Worm (Caenorhabditis elegans) whole organism, L1 larva: ENCODE results near the gene sip-1.

ENCODE experiments used
- C16A3.4 ChIP-seq: fragments of 150-350 bp; optimal IDR thresholded peaks from 2 replicates; lab custom pipeline; 2014; ENCODE audit warnings: missing biosample characterization, missing genetic modification characterization
- C34B4.2 ChIP-seq: sonication (generic microtip); optimal IDR thresholded peaks from 2 replicates; lab custom pipeline; 2017; ENCODE audit warnings: mild to moderate bottlenecking, missing genetic modification characterization, missing compliant biosample characterization
- F16B12.6 ChIP-seq: fragments of 150-350 bp; optimal IDR thresholded peaks from 2 replicates; lab custom pipeline; 2014; ENCODE audit warnings: missing biosample characterization, missing genetic modification characterization
- Y116A8C.19 ChIP-seq: sonication (generic microtip); optimal IDR thresholded peaks from 2 replicates; lab custom pipeline; 2016; ENCODE audit warnings: missing compliant biosample characterization, missing genetic modification characterization, borderline replicate concordance
- aha-1 ChIP-seq: fragments of 150-350 bp; optimal IDR thresholded peaks from 2 replicates; lab custom pipeline; 2014; ENCODE audit warnings: missing biosample characterization, missing genetic modification characterization
- alr-1 ChIP-seq: fragments of 200-800 bp; sonication (Bioruptor generic); optimal IDR thresholded peaks from 2 replicates; lab custom pipeline; 2018; ENCODE audit warnings: borderline replicate concordance, mild to moderate bottlenecking, missing genetic modification characterization, missing compliant biosample characterization
- ama-1 ChIP-seq: fragments of 150-350 bp; optimal IDR thresholded peaks from 2 replicates; lab custom pipeline; 2014
- ceh-8 ChIP-seq: fragments of 200-800 bp; sonication (Bioruptor generic); optimal IDR thresholded peaks from 2 replicates; lab custom pipeline; 2018; ENCODE audit warnings: mild to moderate bottlenecking, missing genetic modification characterization, moderate library complexity, missing compliant biosample characterization
- ces-1 ChIP-seq: fragments of 150-350 bp; optimal IDR thresholded peaks from 2 replicates; lab custom pipeline; 2014; ENCODE audit warnings: missing biosample characterization, missing genetic modification reagents, missing genetic modification characterization
- dpl-1 ChIP-seq, 3 experiments: fragments of 150-350 bp in 2 of 3; sonication (generic microtip) in 1 of 3; optimal IDR thresholded peaks; 2 replicates each; lab custom pipeline; 2014 to 2017; ENCODE audit warnings: missing biosample characterization in 3 of 3, missing genetic modification characterization in 3 of 3, missing genetic modification reagents in 3 of 3
- dsc-1 ChIP-seq: sonication (generic microtip); optimal IDR thresholded peaks from 2 replicates; lab custom pipeline; 2016; ENCODE audit warnings: mild to moderate bottlenecking, missing genetic modification characterization, missing compliant biosample characterization
- efl-1 ChIP-seq, 4 experiments: fragments of 150-350 bp; optimal IDR thresholded peaks in 3 of 4; peaks in 1 of 4; 1 replicate in 1 of 4; 2 replicates in 3 of 4; lab custom pipeline; 2014; ENCODE audit warnings: missing biosample characterization in 2 of 4, missing genetic modification characterization in 2 of 4, missing genetic modification reagents in 2 of 4
- efl-3 ChIP-seq: fragments of 200-800 bp; sonication (Bioruptor generic); optimal IDR thresholded peaks from 2 replicates; lab custom pipeline; 2018; ENCODE audit warnings: mild to moderate bottlenecking, missing genetic modification characterization, missing compliant biosample characterization
- egl-13 ChIP-seq: sonication (generic microtip); optimal IDR thresholded peaks from 2 replicates; lab custom pipeline; 2016; ENCODE audit warnings: missing genotype, missing genetic modification reagents, missing genetic modification characterization, missing compliant biosample characterization
- elt-3 ChIP-seq, 6 experiments: fragments of 150-350 bp in 1 of 6; sonication (generic microtip); optimal IDR thresholded peaks; 2 replicates each; lab custom pipeline; 2017 to 2018; ENCODE audit warnings: missing biosample characterization in 6 of 6, missing genetic modification characterization in 6 of 6, inconsistent platforms in 1 of 6
- ets-5 ChIP-seq: fragments of 200-800 bp; sonication (Bioruptor generic); IDR thresholded peaks from 2 replicates; pipeline ENCODE4 v1.3.6; 2022; ENCODE audit warnings: missing genetic modification characterization, missing compliant biosample characterization
- fkh-4 ChIP-seq: sonication (generic microtip); optimal IDR thresholded peaks from 2 replicates; lab custom pipeline; 2016; ENCODE audit warnings: missing compliant biosample characterization, missing genetic modification characterization, borderline replicate concordance
- grh-1 ChIP-seq: fragments of 200-800 bp; sonication (Bioruptor generic); IDR thresholded peaks from 2 replicates; pipeline ENCODE4 v1.3.6; 2022; ENCODE audit warnings: missing genetic modification reagents, missing genetic modification characterization, missing compliant biosample characterization
- hpl-2 ChIP-seq: fragments of 150-350 bp; optimal IDR thresholded peaks from 2 replicates; lab custom pipeline; 2014; ENCODE audit warnings: missing biosample characterization, missing genetic modification reagents, missing genetic modification characterization
- isw-1 ChIP-seq: fragments of 200-800 bp; sonication (Bioruptor generic); IDR thresholded peaks from 2 replicates; pipeline ENCODE4 v1.3.6; 2022; ENCODE audit warnings: missing genetic modification characterization, missing compliant biosample characterization
- jun-1 ChIP-seq: fragments of 150-350 bp; optimal IDR thresholded peaks from 2 replicates; lab custom pipeline; 2014; ENCODE audit warnings: missing biosample characterization, missing genetic modification reagents, missing genetic modification characterization
- lin-14 ChIP-seq: fragments of 200-800 bp; sonication (Bioruptor generic); optimal IDR thresholded peaks from 2 replicates; lab custom pipeline; 2018; ENCODE audit warnings: mild to moderate bottlenecking, missing genetic modification characterization, moderate library complexity, missing compliant biosample characterization
- lin-15B ChIP-seq: fragments of 150-350 bp; sonication (generic microtip); optimal IDR thresholded peaks from 3 replicates; lab custom pipeline; 2014; ENCODE audit warnings: missing biosample characterization, missing genetic modification characterization
- lin-35 ChIP-seq, 2 experiments: fragments of 150-350 bp; optimal IDR thresholded peaks; 2 replicates each; lab custom pipeline; 2014; ENCODE audit warnings: missing biosample characterization in 2 of 2, missing genetic modification characterization in 2 of 2, missing genetic modification reagents in 2 of 2
- lin-39 ChIP-seq: fragments of 150-350 bp; optimal IDR thresholded peaks from 2 replicates; lab custom pipeline; 2014; ENCODE audit warnings: missing biosample characterization, missing genetic modification reagents, missing genetic modification characterization
- lir-3 ChIP-seq: sonication (generic microtip); optimal IDR thresholded peaks from 2 replicates; lab custom pipeline; 2016; ENCODE audit warnings: mild to moderate bottlenecking, missing genetic modification characterization, moderate library complexity, missing compliant biosample characterization; ENCODE audit not compliant: poor library complexity
- lsy-2 ChIP-seq, 2 experiments: fragments of 150-350 bp; optimal IDR thresholded peaks; 2 replicates each; lab custom pipeline; 2014; ENCODE audit warnings: missing biosample characterization in 2 of 2, missing genetic modification characterization in 2 of 2
- mdl-1 ChIP-seq, 2 experiments: fragments of 150-350 bp; optimal IDR thresholded peaks; 2 replicates each; lab custom pipeline; 2014 to 2017; ENCODE audit warnings: missing biosample characterization in 2 of 2, missing genetic modification characterization in 2 of 2, inconsistent platforms in 1 of 2
- mef-2 ChIP-seq: fragments of 150-350 bp; optimal IDR thresholded peaks from 2 replicates; lab custom pipeline; 2014; ENCODE audit warnings: missing biosample characterization, missing genetic modification characterization
- nhr-11 ChIP-seq: fragments of 150-350 bp; optimal IDR thresholded peaks from 2 replicates; lab custom pipeline; 2014; ENCODE audit warnings: missing biosample characterization, missing genetic modification characterization
- nhr-12 ChIP-seq: sonication (generic microtip); optimal IDR thresholded peaks from 2 replicates; lab custom pipeline; 2017; ENCODE audit warnings: missing biosample characterization, missing genetic modification characterization
- nhr-20 ChIP-seq: sonication (generic microtip); optimal IDR thresholded peaks from 2 replicates; lab custom pipeline; 2016; ENCODE audit warnings: mild to moderate bottlenecking, missing genetic modification characterization, missing compliant biosample characterization
- nhr-237 ChIP-seq: fragments of 150-350 bp; optimal IDR thresholded peaks from 2 replicates; lab custom pipeline; 2014; ENCODE audit warnings: missing biosample characterization, missing genetic modification characterization
- nhr-71 ChIP-seq: sonication (generic microtip); optimal IDR thresholded peaks from 2 replicates; lab custom pipeline; 2016; ENCODE audit warnings: mild to moderate bottlenecking, missing genetic modification characterization, moderate library complexity, missing compliant biosample characterization
- nhr-76 ChIP-seq: sonication (generic microtip); optimal IDR thresholded peaks from 2 replicates; lab custom pipeline; 2017; ENCODE audit warnings: missing biosample characterization, missing genetic modification characterization
- nhr-77 ChIP-seq: fragments of 150-350 bp; optimal IDR thresholded peaks from 2 replicates; lab custom pipeline; 2014; ENCODE audit warnings: missing biosample characterization, missing genetic modification characterization
- nhr-85 ChIP-seq: sonication (generic microtip); peaks from one replicate; lab custom pipeline; 2016; ENCODE audit warnings: missing genetic modification characterization, inconsistent platforms, missing compliant biosample characterization
- pax-3 ChIP-seq: fragments of 200-800 bp; sonication (Bioruptor generic); optimal IDR thresholded peaks from 2 replicates; lab custom pipeline; 2018; ENCODE audit warnings: mild to moderate bottlenecking, missing genetic modification characterization, moderate library complexity, missing compliant biosample characterization
- snu-23 ChIP-seq: sonication (generic microtip); optimal IDR thresholded peaks from 2 replicates; lab custom pipeline; 2016; ENCODE audit warnings: missing genetic modification characterization, missing compliant biosample characterization
- sox-4 ChIP-seq: sonication (generic microtip); optimal IDR thresholded peaks from 2 replicates; lab custom pipeline; 2016; ENCODE audit warnings: missing genetic modification characterization, missing compliant biosample characterization
- sptf-1 ChIP-seq: fragments of 150-350 bp; optimal IDR thresholded peaks from 2 replicates; lab custom pipeline; 2014; ENCODE audit warnings: missing biosample characterization, missing genetic modification characterization
- sup-37 ChIP-seq: fragments of 200-800 bp; sonication (Bioruptor generic); optimal IDR thresholded peaks from 2 replicates; lab custom pipeline; 2018; ENCODE audit warnings: mild to moderate bottlenecking, missing genetic modification characterization, missing compliant biosample characterization
- swsn-7 ChIP-seq: sonication (generic microtip); optimal IDR thresholded peaks from 2 replicates; lab custom pipeline; 2016; ENCODE audit warnings: missing genetic modification characterization, missing compliant biosample characterization
- tlp-1 ChIP-seq: fragments of 150-350 bp; optimal IDR thresholded peaks from 2 replicates; lab custom pipeline; 2014; ENCODE audit warnings: missing biosample characterization, missing genetic modification characterization
- unc-62 ChIP-seq: fragments of 150-350 bp; optimal IDR thresholded peaks from 2 replicates; lab custom pipeline; 2014; ENCODE audit warnings: missing biosample characterization, missing genetic modification reagents, missing genetic modification characterization
- unc-98 ChIP-seq: fragments of 200-800 bp; sonication (Bioruptor generic); IDR thresholded peaks from 2 replicates; pipeline ENCODE4 v1.3.6; 2022; ENCODE audit warnings: missing genetic modification characterization, missing compliant biosample characterization
- xbp-1 ChIP-seq: sonication (generic microtip); optimal IDR thresholded peaks from 2 replicates; lab custom pipeline; 2016; ENCODE audit warnings: missing genetic modification characterization, missing compliant biosample characterization
- zag-1 ChIP-seq: fragments of 150-350 bp; optimal IDR thresholded peaks from 2 replicates; lab custom pipeline; 2014; ENCODE audit warnings: missing biosample characterization, missing genetic modification characterization
- zip-4 ChIP-seq: fragments of 200-800 bp; sonication (Bioruptor generic); optimal IDR thresholded peaks from 2 replicates; lab custom pipeline; 2018; ENCODE audit warnings: mild to moderate bottlenecking, missing genetic modification characterization, moderate library complexity, missing compliant biosample characterization
- ztf-11 ChIP-seq, 2 experiments: sonication (generic microtip); optimal IDR thresholded peaks; 2 replicates each; lab custom pipeline; 2016 to 2017; ENCODE audit warnings: missing genetic modification characterization in 2 of 2, missing biosample characterization in 1 of 2, missing compliant biosample characterization in 1 of 2
- ztf-4 ChIP-seq: fragments of 150-350 bp; optimal IDR thresholded peaks from 2 replicates; lab custom pipeline; 2014; ENCODE audit warnings: missing biosample characterization, missing genetic modification characterization

sip-1 gene

DNA sequence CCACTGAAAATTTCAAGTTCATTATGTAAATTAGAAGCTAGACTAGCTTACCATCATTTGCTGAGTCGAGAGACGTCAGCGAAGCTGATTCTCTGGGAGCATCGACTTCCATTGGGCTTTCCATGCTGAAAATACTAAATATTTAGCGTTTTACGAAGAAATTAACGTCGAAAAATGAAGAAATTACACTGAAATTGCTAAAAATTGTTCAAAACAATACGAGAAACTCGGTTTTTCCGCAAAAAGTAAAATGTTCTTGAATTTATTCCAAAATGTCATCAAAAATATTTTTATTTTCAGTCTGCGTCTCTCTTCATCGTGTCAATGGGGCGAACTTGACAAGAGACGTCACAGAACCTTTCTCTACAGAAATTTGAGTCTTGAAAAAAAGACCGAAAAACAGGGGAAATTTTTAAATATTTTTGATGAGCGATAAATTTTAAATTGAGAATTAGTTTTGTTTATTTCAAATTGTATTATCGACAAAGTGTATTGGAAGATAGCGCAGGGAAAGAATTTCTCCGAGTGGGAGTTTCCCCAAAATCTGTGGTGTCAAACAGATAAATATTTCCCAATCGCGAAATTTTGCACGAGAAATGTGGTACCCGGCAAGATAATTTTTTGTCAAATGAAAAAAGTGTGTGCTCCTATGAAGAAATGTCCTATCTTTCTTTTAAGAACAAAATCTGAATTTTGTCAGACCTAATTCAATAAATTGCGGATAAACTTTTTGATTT, 46.0 kb downstream of the sip-1 start, which contains the start of gene ecps-1:
Gene ecps-1 (minus strand): TSS at position 125 of the 737 bp plus-strand sequence.
- TF ChIP-seq nhr-20 (tag; lab: Kevin White, UChicago) (peak; percentile 92), lin-14 (GFP tag; lab: Kevin White, UChicago) (peak; percentile 95), mdl-1 (tag; optimal IDR thresholded peaks at IDR 0.05; lab: Kevin White, UChicago) (peak in 1 of 2 experiments; percentile 47), nhr-12 (tag; lab: Kevin White, UChicago) (no peak), ztf-4 (peak; percentile 51), xbp-1 (tag; lab: Kevin White, UChicago) (peak; percentile 92), ceh-8 (GFP tag; lab: Kevin White, UChicago) (peak; percentile 76), nhr-71 (tag; lab: Kevin White, UChicago) (peak; percentile 96), C16A3.4 (peak; percentile 98), dpl-1 (GFP tag; optimal IDR thresholded peaks at IDR 0.05; lab: Kevin White, UChicago) (peak; percentile 72 to 84 (median 83)), jun-1 (peak; percentile 81), nhr-11 (tag; lab: Kevin White, UChicago) (peak; percentile 66), lin-15B (tag; lab: Kevin White, UChicago) (peak; percentile 93), sox-4 (peak; percentile 91), ces-1 (GFP tag; lab: Kevin White, UChicago) (no peak), dsc-1 (tag; lab: Kevin White, UChicago) (peak; percentile 80), lsy-2 (tag; optimal IDR thresholded peaks at IDR 0.05; lab: Kevin White, UChicago) (peak; percentile 92), zip-4 (GFP tag; lab: Kevin White, UChicago) (peak; percentile 70), alr-1 (no peak), nhr-76 (tag; lab: Kevin White, UChicago) (no peak), nhr-77 (tag; lab: Kevin White, UChicago) (peak; percentile 79), snu-23 (GFP tag; lab: Kevin White, UChicago) (peak; percentile 94), ets-5 (GFP tag; lab: Robert Waterston, UW) (no peak), F16B12.6 (tag; lab: Kevin White, UChicago) (peak; percentile 69), Y116A8C.19 (tag; lab: Kevin White, UChicago) (peak; percentile 21), aha-1 (tag; lab: Kevin White, UChicago) (no peak), mef-2 (tag; lab: Kevin White, UChicago) (no peak), sptf-1 (tag; lab: Kevin White, UChicago) (no peak), pax-3 (tag; lab: Kevin White, UChicago) (peak; percentile 93), grh-1 (GFP tag; lab: Robert Waterston, UW) (peak; percentile 61; the same call in 1 of the 2 replicates), lin-35 (GFP tag; optimal IDR thresholded peaks at IDR 0.05; lab: Kevin White, UChicago) (peak; percentile 81 to 90), ama-1 (lab: Kevin White, UChicago) (no peak), unc-98 (peak; percentile 96), lin-39 (peak; percentile 83), swsn-7 (tag; lab: Kevin White, UChicago) (peak; percentile 91), isw-1 (peak; percentile 86), tlp-1 (tag; lab: Kevin White, UChicago) (no peak), zag-1 (tag; lab: Kevin White, UChicago) (no peak), nhr-237 (tag; lab: Kevin White, UChicago) (peak; percentile 68), sup-37 (GFP tag; lab: Kevin White, UChicago) (peak; percentile 50), ztf-11 (tag; optimal IDR thresholded peaks at IDR 0.05; lab: Kevin White, UChicago) (peak in 1 of 2 experiments; percentile 95), lir-3 (tag; lab: Kevin White, UChicago) (peak; percentile 95), efl-3 (GFP tag; lab: Kevin White, UChicago) (no peak), elt-3 (tag; optimal IDR thresholded peaks at IDR 0.05; lab: Kevin White, UChicago) (peak in 2 of 6 experiments; percentile 72 to 93), fkh-4 (tag; lab: Kevin White, UChicago) (peak; percentile 76), C34B4.2 (no peak), hpl-2 (GFP tag; lab: Kevin White, UChicago) (peak; percentile 86), egl-13 (peak; percentile 81), efl-1 (optimal IDR thresholded peaks at IDR 0.05; lab: Kevin White, UChicago) (peak; percentile 88 to 92), efl-1 (GFP tag; optimal IDR thresholded peaks at IDR 0.05 in 1 of 2; lab: Kevin White, UChicago) (peak; percentile 78 to 98), nhr-85 (tag; lab: Kevin White, UChicago) (peak; percentile 92), unc-62 (no peak)
